Fruit fly (Drosophila melanogaster) whole organism, embryonic: Measurements from ENCODE around the gene Pex5.

Experiments
- Antp ChIP-seq: fragments of 200-800 bp; sonication (Bioruptor generic); optimal IDR thresholded peaks from 3 replicates; lab custom pipeline; 2016; ENCODE audit warnings: missing biosample characterization, missing genetic modification characterization
- Asciz ChIP-seq: fragments of 200-800 bp; sonication (Bioruptor generic); optimal IDR thresholded peaks from 2 replicates; lab custom pipeline; 2017; ENCODE audit warnings: missing biosample characterization, mild to moderate bottlenecking, missing genetic modification characterization, missing genetic modification reagents
- Atf3 ChIP-seq: fragments of 200-800 bp; sonication (Bioruptor generic); optimal IDR thresholded peaks from 3 replicates; lab custom pipeline; 2016; ENCODE audit warnings: missing biosample characterization, missing genetic modification characterization
- Awh ChIP-seq: fragments of 200-800 bp; sonication (Bioruptor generic); IDR thresholded peaks from 2 replicates; pipeline ENCODE4, ENCODE4 v1.3.6; 2022; ENCODE audit warnings: missing biosample characterization, missing genetic modification characterization
- CG10321 ChIP-seq: fragments of 200-800 bp; sonication (Bioruptor generic); IDR thresholded peaks from 2 replicates; pipeline ENCODE4 v1.3.6; 2022; ENCODE audit warnings: missing biosample characterization, missing genetic modification characterization
- CG11093 ChIP-seq: fragments of 200-800 bp; sonication (Bioruptor generic); IDR thresholded peaks from 3 replicates; pipeline ENCODE4 v1.3.6; 2022; ENCODE audit warnings: missing biosample characterization, missing genetic modification characterization
- CG11696 ChIP-seq: fragments of 200-800 bp; sonication (Bioruptor generic); IDR thresholded peaks from 2 replicates; pipeline ENCODE4 v1.3.6; 2022; ENCODE audit warnings: missing biosample characterization, missing genetic modification characterization
- CG12104 ChIP-seq: fragments of 200-800 bp; sonication (Bioruptor generic); optimal IDR thresholded peaks from 3 replicates; lab custom pipeline; 2016; ENCODE audit warnings: missing biosample characterization, missing genetic modification characterization
- CG12236 ChIP-seq: fragments of 200-800 bp; sonication (Bioruptor generic); optimal IDR thresholded peaks from 2 replicates; lab custom pipeline; 2016; ENCODE audit warnings: missing biosample characterization, missing genetic modification characterization
- CG13894 ChIP-seq: fragments of 200-800 bp; sonication (Bioruptor generic); optimal IDR thresholded peaks from 3 replicates; lab custom pipeline; 2018; ENCODE audit warnings: missing biosample characterization, mild to moderate bottlenecking, missing genetic modification characterization, moderate library complexity
- CG14050 ChIP-seq: fragments of 200-800 bp; sonication (Bioruptor generic); IDR thresholded peaks from 3 replicates; pipeline ENCODE4 v1.3.6; 2022; ENCODE audit warnings: missing biosample characterization, missing genetic modification characterization
- CG14667 ChIP-seq: fragments of 200-800 bp; sonication (Bioruptor generic); IDR thresholded peaks from 2 replicates; pipeline ENCODE4 v1.3.6; 2022; ENCODE audit warnings: missing biosample characterization, missing genetic modification characterization
- CG16863 ChIP-seq: fragments of 200-800 bp; sonication (Bioruptor generic); optimal IDR thresholded peaks from 3 replicates; lab custom pipeline; 2016; ENCODE audit warnings: missing biosample characterization, missing genetic modification characterization
- CG17328 ChIP-seq: fragments of 200-800 bp; sonication (Bioruptor generic); IDR thresholded peaks from 2 replicates; pipeline ENCODE4 v1.3.6; 2022; ENCODE audit warnings: missing biosample characterization, missing genetic modification characterization
- CG17359 ChIP-seq: fragments of 200-800 bp; sonication (Bioruptor generic); optimal IDR thresholded peaks from 3 replicates; lab custom pipeline; 2018; ENCODE audit warnings: missing biosample characterization, mild to moderate bottlenecking, missing genetic modification characterization, moderate library complexity
- CG17361 ChIP-seq: fragments of 200-800 bp; sonication (Bioruptor generic); IDR thresholded peaks from 3 replicates; pipeline ENCODE4 v1.3.6; 2022; ENCODE audit warnings: missing biosample characterization, missing genetic modification characterization
- CG3065 ChIP-seq: fragments of 200-800 bp; sonication (Bioruptor generic); optimal IDR thresholded peaks from 2 replicates; lab custom pipeline; 2016; ENCODE audit warnings: missing biosample characterization, missing genetic modification characterization
- CG33557 ChIP-seq: fragments of 200-800 bp; sonication (Bioruptor generic); optimal IDR thresholded peaks from 2 replicates; lab custom pipeline; 2019; ENCODE audit warnings: missing biosample characterization, mild to moderate bottlenecking, missing genetic modification characterization, moderate library complexity
- CG3407 ChIP-seq: fragments of 200-800 bp; sonication (Bioruptor generic); optimal IDR thresholded peaks from 2 replicates; lab custom pipeline; 2018; ENCODE audit warnings: missing biosample characterization, mild to moderate bottlenecking, missing genetic modification characterization
- CG5180 ChIP-seq: fragments of 200-800 bp; sonication (Bioruptor generic); optimal IDR thresholded peaks from 3 replicates; lab custom pipeline; 2017; ENCODE audit warnings: missing biosample characterization, missing genetic modification characterization, mild to moderate bottlenecking, moderate library complexity, missing genetic modification reagents
- CG6683 ChIP-seq: fragments of 200-800 bp; sonication (Bioruptor generic); optimal IDR thresholded peaks from 2 replicates; lab custom pipeline; 2017; ENCODE audit warnings: missing biosample characterization, mild to moderate bottlenecking, missing genetic modification characterization, missing genetic modification reagents
- CG8281 ChIP-seq: fragments of 200-800 bp; sonication (Bioruptor generic); optimal IDR thresholded peaks from 2 replicates; lab custom pipeline; 2018; ENCODE audit warnings: missing biosample characterization, mild to moderate bottlenecking, missing genetic modification characterization, moderate library complexity
- CG9797 ChIP-seq: fragments of 200-800 bp; sonication (Bioruptor generic); optimal IDR thresholded peaks from 3 replicates; lab custom pipeline; 2018; ENCODE audit warnings: missing biosample characterization, mild to moderate bottlenecking, missing genetic modification characterization
- Chrac-16 ChIP-seq: fragments of 200-800 bp; sonication (Bioruptor generic); optimal IDR thresholded peaks from 3 replicates; lab custom pipeline; 2016; ENCODE audit warnings: missing biosample characterization, missing genetic modification characterization
- Dfd ChIP-seq, 2 experiments: fragments of >200 bp; optimal IDR thresholded peaks; 2 replicates each; lab custom pipeline; 2017; ENCODE audit warnings: missing biosample characterization in 2 of 2, missing genetic modification characterization in 2 of 2
- Drgx ChIP-seq: fragments of 200-800 bp; sonication (Bioruptor generic); IDR thresholded peaks from 2 replicates; pipeline ENCODE4 v1.3.6; 2022; ENCODE audit warnings: missing biosample characterization, missing genetic modification characterization
- Ets97D ChIP-seq: fragments of 200-800 bp; sonication (Bioruptor generic); optimal IDR thresholded peaks from 3 replicates; lab custom pipeline; 2016; ENCODE audit warnings: missing biosample characterization, missing genetic modification characterization
- Fer2 ChIP-seq: fragments of 200-800 bp; sonication (Bioruptor generic); optimal IDR thresholded peaks from 2 replicates; lab custom pipeline; 2018; ENCODE audit warnings: missing biosample characterization, mild to moderate bottlenecking, missing genetic modification characterization, moderate library complexity
- HLHmδ ChIP-seq: fragments of 200-800 bp; sonication (Bioruptor generic); optimal IDR thresholded peaks from 2 replicates; lab custom pipeline; 2018; ENCODE audit warnings: missing biosample characterization, mild to moderate bottlenecking, missing genetic modification characterization, moderate library complexity
- Mad ChIP-seq: fragments of 200-800 bp; sonication (Bioruptor generic); optimal IDR thresholded peaks from 2 replicates; lab custom pipeline; 2016; ENCODE audit warnings: missing biosample characterization, missing genetic modification characterization
- NC2β ChIP-seq: fragments of 200-800 bp; sonication (Bioruptor generic); optimal IDR thresholded peaks from 2 replicates; lab custom pipeline; 2016; ENCODE audit warnings: missing biosample characterization, missing genetic modification characterization
- Nf-YC ChIP-seq: fragments of 200-800 bp; optimal IDR thresholded peaks from 3 replicates; lab custom pipeline; 2019; ENCODE audit warnings: missing biosample characterization, mild to moderate bottlenecking, missing genetic modification characterization, moderate library complexity
- PHDP ChIP-seq: fragments of 200-800 bp; sonication (Bioruptor generic); optimal IDR thresholded peaks from 3 replicates; lab custom pipeline; 2018; ENCODE audit warnings: missing biosample characterization, mild to moderate bottlenecking, missing genetic modification characterization, moderate library complexity
- Pdp1 ChIP-seq, 2 experiments: fragments of 200-800 bp; sonication (Bioruptor generic); optimal IDR thresholded peaks; 3 replicates each; lab custom pipeline; 2016; ENCODE audit warnings: missing biosample characterization in 2 of 2, missing genetic modification characterization in 2 of 2, mild to moderate bottlenecking in 1 of 2, moderate library complexity in 1 of 2
- Rfx ChIP-seq: fragments of 200-800 bp; sonication (Bioruptor generic); IDR thresholded peaks from 2 replicates; pipeline ENCODE4 v1.3.6; 2022; ENCODE audit warnings: missing biosample characterization, missing genetic modification characterization
- Sox100B ChIP-seq: fragments of 200-800 bp; sonication (Bioruptor generic); optimal IDR thresholded peaks from 3 replicates; lab custom pipeline; 2018; ENCODE audit warnings: missing biosample characterization, mild to moderate bottlenecking, missing genetic modification characterization
- chn ChIP-seq: fragments of 200-800 bp; sonication (Bioruptor generic); optimal IDR thresholded peaks from 2 replicates; lab custom pipeline; 2016; ENCODE audit warnings: missing biosample characterization, missing genetic modification characterization
- crol ChIP-seq: fragments of 200-800 bp; sonication (Bioruptor generic); IDR thresholded peaks from 2 replicates; pipeline ENCODE4 v1.3.6; 2022; ENCODE audit warnings: missing biosample characterization, missing genetic modification characterization
- ems ChIP-seq: fragments of 200-800 bp; sonication (Bioruptor generic); optimal IDR thresholded peaks from 3 replicates; lab custom pipeline; 2016; ENCODE audit warnings: missing biosample characterization, missing genetic modification characterization
- exex ChIP-seq: fragments of 200-800 bp; sonication (Bioruptor generic); optimal IDR thresholded peaks from 4 replicates; lab custom pipeline; 2018; ENCODE audit warnings: missing biosample characterization, mild to moderate bottlenecking, missing genetic modification characterization, moderate library complexity
- fu2 ChIP-seq: fragments of 200-800 bp; sonication (Bioruptor generic); optimal IDR thresholded peaks from 2 replicates; lab custom pipeline; 2016; ENCODE audit warnings: missing biosample characterization, missing genetic modification characterization
- gce ChIP-seq: fragments of 200-800 bp; sonication (Bioruptor generic); IDR thresholded peaks from 3 replicates; pipeline ENCODE4 v1.3.6; 2022; ENCODE audit warnings: missing biosample characterization, missing genetic modification characterization
- ind ChIP-seq: fragments of 200-800 bp; sonication (Bioruptor generic); optimal IDR thresholded peaks from 3 replicates; lab custom pipeline; 2016; ENCODE audit warnings: missing biosample characterization, missing genetic modification characterization
- lola ChIP-seq, 3 experiments: fragments of >200 bp in 2 of 3; fragments of 200-800 bp in 1 of 3; sonication (Bioruptor generic) in 1 of 3; optimal IDR thresholded peaks; 2 replicates each; lab custom pipeline; 2017 to 2019; ENCODE audit warnings: missing biosample characterization in 3 of 3, missing genetic modification characterization in 3 of 3, mild to moderate bottlenecking in 1 of 3, moderate library complexity in 1 of 3
- nerfin-1 ChIP-seq: fragments of 200-800 bp; sonication (Bioruptor generic); optimal IDR thresholded peaks from 3 replicates; lab custom pipeline; 2019; ENCODE audit warnings: missing biosample characterization, mild to moderate bottlenecking, missing genetic modification characterization, moderate library complexity
- onecut ChIP-seq: fragments of 200-800 bp; sonication (Bioruptor generic); IDR thresholded peaks from 2 replicates; pipeline ENCODE4 v1.3.6; 2022; ENCODE audit warnings: missing biosample characterization, missing genetic modification characterization
- phol ChIP-seq: fragments of 200-800 bp; sonication (Bioruptor generic); optimal IDR thresholded peaks from 3 replicates; lab custom pipeline; 2018; ENCODE audit warnings: missing biosample characterization, mild to moderate bottlenecking, missing genetic modification characterization, moderate library complexity
- slbo ChIP-seq: fragments of 200-800 bp; sonication (Bioruptor generic); IDR thresholded peaks from 2 replicates; pipeline ENCODE4 v1.3.6; 2022; ENCODE audit warnings: missing biosample characterization, missing genetic modification characterization
- tin ChIP-seq: fragments of 200-800 bp; sonication (Bioruptor generic); optimal IDR thresholded peaks from 3 replicates; lab custom pipeline; 2016; ENCODE audit warnings: missing biosample characterization, missing genetic modification characterization
- wek ChIP-seq: fragments of 200-800 bp; sonication (Bioruptor generic); optimal IDR thresholded peaks from 3 replicates; lab custom pipeline; 2018; ENCODE audit warnings: missing biosample characterization, mild to moderate bottlenecking, missing genetic modification characterization, moderate library complexity
- z ChIP-seq: fragments of 200-800 bp; sonication (Bioruptor generic); IDR thresholded peaks from 3 replicates; pipeline ENCODE4 v1.3.6; 2022; ENCODE audit warnings: missing biosample characterization, missing genetic modification characterization
- zfh1 ChIP-seq: fragments of 200-800 bp; sonication (Bioruptor generic); IDR thresholded peaks from 3 replicates; pipeline ENCODE4 v1.3.6; 2022; ENCODE audit warnings: missing biosample characterization, missing genetic modification characterization

Pex5 gene

dm6 chrX:1824610-1824948, 44.3 kb downstream of the Pex5 start (continued):
- TF ChIP-seq CG5180 (GFP tag; lab: Kevin White, UChicago) (no peak), Dfd (GFP tag; optimal IDR thresholded peaks at IDR 0.05; lab: Kevin White, UChicago) (no peak), CG17359 (tag; lab: Kevin White, UChicago) (no peak), Antp (peak; percentile 1), z (GFP tag; lab: Robert Waterston, UW) (no peak), Mad (GFP tag; lab: Kevin White, UChicago) (no peak), ems (GFP tag; lab: Kevin White, UChicago) (no peak), CG12104 (GFP tag; lab: Kevin White, UChicago) (no peak), wek (no peak), Pdp1 (GFP tag; optimal IDR thresholded peaks at IDR 0.05; lab: Kevin White, UChicago) (no peak), Awh (GFP tag; lab: Robert Waterston, UW) (no peak), CG6683 (no peak), Chrac-16 (GFP tag; lab: Kevin White, UChicago) (no peak), HLHmδ (GFP tag; lab: Kevin White, UChicago) (no peak), NC2β (GFP tag; lab: Kevin White, UChicago) (no peak), CG17328 (GFP tag; lab: Robert Waterston, UW) (no peak), zfh1 (GFP tag; lab: Robert Waterston, UW) (no peak), CG10321 (GFP tag; lab: Robert Waterston, UW) (no peak), CG14667 (peak; percentile 27; the same call in 1 of the 2 replicates), phol (tag; lab: Kevin White, UChicago) (peak; percentile 5), crol (GFP tag; lab: Robert Waterston, UW) (no peak), CG16863 (GFP tag; lab: Kevin White, UChicago) (no peak), onecut (GFP tag; lab: Robert Waterston, UW) (no peak), gce (GFP tag; lab: Robert Waterston, UW) (0 out of 3 replicates have a peak, but pooled peaks have one; percentile 21), CG13894 (no peak), Drgx (GFP tag; lab: Robert Waterston, UW) (peak; percentile 73), Rfx (GFP tag; lab: Robert Waterston, UW) (peak; percentile 34; the same call in 1 of the 2 replicates), chn (GFP tag; lab: Kevin White, UChicago) (no peak), CG11093 (GFP tag; lab: Robert Waterston, UW) (no peak), CG3407 (GFP tag; lab: Kevin White, UChicago) (no peak), nerfin-1 (no peak), CG33557 (no peak), tin (GFP tag; lab: Kevin White, UChicago) (no peak), Nf-YC (tag; lab: Kevin White, UChicago) (no peak), fu2 (GFP tag; lab: Kevin White, UChicago) (no peak), exex (tag; lab: Kevin White, UChicago) (no peak), CG9797 (GFP tag; lab: Kevin White, UChicago) (no peak), Sox100B (no peak), CG3065 (GFP tag; lab: Kevin White, UChicago) (no peak), CG14050 (GFP tag; lab: Robert Waterston, UW) (no peak), CG11696 (no peak), CG17361 (GFP tag; lab: Robert Waterston, UW) (0 out of 3 replicates have a peak, but pooled peaks have one; percentile 29), Atf3 (no peak), lola (GFP tag; optimal IDR thresholded peaks at IDR 0.05; lab: Kevin White, UChicago) (no peak), CG8281 (tag; lab: Kevin White, UChicago) (no peak), Asciz (GFP tag; lab: Kevin White, UChicago) (no peak), Ets97D (GFP tag; lab: Kevin White, UChicago) (no peak), PHDP (tag; lab: Kevin White, UChicago) (no peak), slbo (GFP tag; lab: Robert Waterston, UW) (peak; percentile 37; the same call in 1 of the 2 replicates), Fer2 (tag; lab: Kevin White, UChicago) (no peak), CG12236 (GFP tag; lab: Kevin White, UChicago) (no peak), ind (no peak)
